Fruit fly (Drosophila melanogaster) whole organism, embryonic: ENCODE data around the gene AlkB.

Source experiments
- Aef1 ChIP-seq: fragments of 200-800 bp; sonication (Bioruptor generic); IDR thresholded peaks from 3 replicates; pipeline ENCODE4 v1.3.6; 2022; ENCODE audit warnings: missing biosample characterization, missing genetic modification characterization
- CG10267 ChIP-seq: fragments of 200-800 bp; sonication (Bioruptor generic); optimal IDR thresholded peaks from 2 replicates; lab custom pipeline; 2018; ENCODE audit warnings: missing biosample characterization, mild to moderate bottlenecking, missing genetic modification characterization, moderate library complexity
- CG11456 ChIP-seq: fragments of 200-800 bp; sonication (Bioruptor generic); IDR thresholded peaks from 3 replicates; pipeline ENCODE4 v1.3.6; 2022; ENCODE audit warnings: missing biosample characterization, missing genetic modification characterization
- CG1529 ChIP-seq: fragments of 200-800 bp; sonication (Bioruptor generic); optimal IDR thresholded peaks from 3 replicates; lab custom pipeline; 2018; ENCODE audit warnings: missing biosample characterization, missing genetic modification characterization
- CG17912 ChIP-seq: fragments of 200-800 bp; sonication (Bioruptor generic); optimal IDR thresholded peaks from 2 replicates; lab custom pipeline; 2018; ENCODE audit warnings: missing biosample characterization, mild to moderate bottlenecking, missing genetic modification characterization
- CG2120 ChIP-seq: fragments of 200-800 bp; sonication (Bioruptor generic); optimal IDR thresholded peaks from 3 replicates; lab custom pipeline; 2016; ENCODE audit warnings: missing biosample characterization, missing genetic modification characterization
- CG2712 ChIP-seq: fragments of 200-800 bp; optimal IDR thresholded peaks from 3 replicates; lab custom pipeline; 2019; ENCODE audit warnings: missing biosample characterization, mild to moderate bottlenecking, missing genetic modification characterization, moderate library complexity
- CG2889 ChIP-seq: fragments of 200-800 bp; sonication (Bioruptor generic); IDR thresholded peaks from 3 replicates; pipeline ENCODE4 v1.3.6; 2022; ENCODE audit warnings: missing biosample characterization, missing genetic modification characterization
- CG32532 ChIP-seq: fragments of 200-800 bp; sonication (Bioruptor generic); IDR thresholded peaks from 2 replicates; pipeline ENCODE4 v1.3.6; 2022; ENCODE audit warnings: missing biosample characterization, missing genetic modification characterization
- CG4707 ChIP-seq: fragments of 200-800 bp; sonication (Bioruptor generic); optimal IDR thresholded peaks from 2 replicates; lab custom pipeline; 2018; ENCODE audit warnings: missing biosample characterization, mild to moderate bottlenecking, missing genetic modification characterization, moderate library complexity
- CG4820 ChIP-seq: fragments of 200-800 bp; sonication (Bioruptor generic); optimal IDR thresholded peaks from 3 replicates; lab custom pipeline; 2016; ENCODE audit warnings: missing biosample characterization, missing genetic modification characterization
- CG6272 ChIP-seq: fragments of 200-800 bp; sonication (Bioruptor generic); IDR thresholded peaks from 2 replicates; pipeline ENCODE4 v1.3.6; 2022; ENCODE audit warnings: missing biosample characterization, missing genetic modification characterization
- CG7271 ChIP-seq: fragments of 200-800 bp; sonication (Bioruptor generic); optimal IDR thresholded peaks from 2 replicates; lab custom pipeline; 2018; ENCODE audit warnings: missing biosample characterization, mild to moderate bottlenecking, missing genetic modification characterization, moderate library complexity
- CG7372 ChIP-seq: fragments of 200-800 bp; sonication (Bioruptor generic); IDR thresholded peaks from 2 replicates; pipeline ENCODE4 v1.3.6; 2022; ENCODE audit warnings: missing biosample characterization, missing genetic modification characterization
- CG7745 ChIP-seq: fragments of 200-800 bp; sonication (Bioruptor generic); optimal IDR thresholded peaks from 2 replicates; lab custom pipeline; 2018; ENCODE audit warnings: missing biosample characterization, mild to moderate bottlenecking, missing genetic modification characterization, moderate library complexity
- CG8388 ChIP-seq: fragments of 200-800 bp; sonication (Bioruptor generic); optimal IDR thresholded peaks from 2 replicates; lab custom pipeline; 2019; ENCODE audit warnings: missing biosample characterization, mild to moderate bottlenecking, missing genetic modification characterization, moderate library complexity
- CoRest ChIP-seq: fragments of 200-800 bp; sonication (Bioruptor generic); optimal IDR thresholded peaks from 3 replicates; lab custom pipeline; 2018; ENCODE audit warnings: missing biosample characterization, mild to moderate bottlenecking, missing genetic modification characterization, moderate library complexity
- Dip2 ChIP-seq: fragments of 200-800 bp; sonication (Bioruptor generic); IDR thresholded peaks from 2 replicates; pipeline ENCODE4 v1.3.6; 2022; ENCODE audit warnings: missing biosample characterization, missing genetic modification characterization
- Dll ChIP-seq: fragments of 200-800 bp; sonication (Bioruptor generic); IDR thresholded peaks from 4 replicates; pipeline ENCODE4 v1.3.6; 2022; ENCODE audit warnings: missing biosample characterization, missing genetic modification characterization; ENCODE audit not compliant: partially characterized antibody
- Drgx ChIP-seq: fragments of 200-800 bp; sonication (Bioruptor generic); IDR thresholded peaks from 2 replicates; pipeline ENCODE4 v1.3.6; 2022; ENCODE audit warnings: missing biosample characterization, missing genetic modification characterization
- E2f2 ChIP-seq: fragments of 200-800 bp; sonication (Bioruptor generic); IDR thresholded peaks from 2 replicates; pipeline ENCODE4 v1.3.6; 2022; ENCODE audit warnings: missing biosample characterization, missing genetic modification characterization
- HLH4C ChIP-seq: fragments of 200-800 bp; sonication (Bioruptor generic); IDR thresholded peaks from 3 replicates; pipeline ENCODE4 v1.3.6; 2022; ENCODE audit warnings: missing biosample characterization, missing genetic modification characterization; ENCODE audit not compliant: partially characterized antibody
- HLHmδ ChIP-seq: fragments of 200-800 bp; sonication (Bioruptor generic); optimal IDR thresholded peaks from 2 replicates; lab custom pipeline; 2018; ENCODE audit warnings: missing biosample characterization, mild to moderate bottlenecking, missing genetic modification characterization, moderate library complexity
- Hsf ChIP-seq: fragments of 200-800 bp; sonication (Bioruptor generic); optimal IDR thresholded peaks from 3 replicates; lab custom pipeline; 2016; ENCODE audit warnings: missing biosample characterization, missing genetic modification characterization
- Kr ChIP-seq: fragments of 200-800 bp; sonication (Bioruptor generic); optimal IDR thresholded peaks from 2 replicates; lab custom pipeline; 2017; ENCODE audit warnings: missing biosample characterization, mild to moderate bottlenecking, missing genetic modification characterization
- Lim3 ChIP-seq: fragments of 200-800 bp; sonication (Bioruptor generic); IDR thresholded peaks from 2 replicates; pipeline ENCODE4 v1.3.6; 2022; ENCODE audit warnings: missing biosample characterization, missing genetic modification characterization
- Mad ChIP-seq: fragments of 200-800 bp; sonication (Bioruptor generic); optimal IDR thresholded peaks from 2 replicates; lab custom pipeline; 2016; ENCODE audit warnings: missing biosample characterization, missing genetic modification characterization
- NFAT ChIP-seq: fragments of 200-800 bp; sonication (Bioruptor generic); IDR thresholded peaks from 2 replicates; pipeline ENCODE4 v1.3.6; 2022; ENCODE audit warnings: missing biosample characterization, missing genetic modification characterization
- Nf-YB ChIP-seq: fragments of 200-800 bp; sonication (Bioruptor generic); optimal IDR thresholded peaks from 3 replicates; lab custom pipeline; 2019; ENCODE audit warnings: missing biosample characterization, mild to moderate bottlenecking, missing genetic modification characterization, moderate library complexity
- Nf-YC ChIP-seq: fragments of 200-800 bp; optimal IDR thresholded peaks from 3 replicates; lab custom pipeline; 2019; ENCODE audit warnings: missing biosample characterization, mild to moderate bottlenecking, missing genetic modification characterization, moderate library complexity
- NfI ChIP-seq: fragments of 200-800 bp; sonication (Bioruptor generic); optimal IDR thresholded peaks from 3 replicates; lab custom pipeline; 2018; ENCODE audit warnings: missing biosample characterization, mild to moderate bottlenecking, missing genetic modification characterization, moderate library complexity
- Sin3A ChIP-seq: fragments of >200 bp; optimal IDR thresholded peaks from 2 replicates; lab custom pipeline; 2018
- Trl ChIP-seq, 3 experiments: fragments of >200 bp in 2 of 3; fragments of 200-800 bp in 1 of 3; sonication (Bioruptor generic) in 1 of 3; optimal IDR thresholded peaks; 2 replicates in 1 of 3; 3 replicates in 2 of 3; lab custom pipeline; 2016 to 2017; ENCODE audit warnings: missing biosample characterization in 1 of 3, missing genetic modification characterization in 1 of 3
- YL-1 ChIP-seq: fragments of 200-800 bp; sonication (Bioruptor generic); optimal IDR thresholded peaks from 3 replicates; lab custom pipeline; 2017; ENCODE audit warnings: missing biosample characterization, mild to moderate bottlenecking, missing genetic modification characterization
- cato ChIP-seq: fragments of 200-800 bp; sonication (Bioruptor generic); optimal IDR thresholded peaks from 2 replicates; lab custom pipeline; 2016; ENCODE audit warnings: missing biosample characterization, missing genetic modification characterization, borderline replicate concordance
- fd64A ChIP-seq: fragments of 200-800 bp; sonication (Bioruptor generic); optimal IDR thresholded peaks from 3 replicates; lab custom pipeline; 2018; ENCODE audit warnings: missing biosample characterization, mild to moderate bottlenecking, missing genetic modification characterization
- hbn ChIP-seq: fragments of 200-800 bp; sonication (Bioruptor generic); IDR thresholded peaks from 2 replicates; pipeline ENCODE4 v1.3.6; 2022; ENCODE audit warnings: missing biosample characterization, missing genetic modification characterization; ENCODE audit not compliant: partially characterized antibody
- jigr1 ChIP-seq: fragments of 200-800 bp; sonication (Bioruptor generic); IDR thresholded peaks from 3 replicates; pipeline ENCODE4 v1.3.6; 2022; ENCODE audit warnings: missing biosample characterization, missing genetic modification characterization
- klu ChIP-seq: fragments of 200-800 bp; sonication (Bioruptor generic); IDR thresholded peaks from 2 replicates; pipeline ENCODE4 v1.3.6; 2022; ENCODE audit warnings: missing biosample characterization, missing genetic modification characterization
- lov ChIP-seq, 2 experiments: fragments of 200-800 bp in 1 of 2; fragments of >200 bp in 1 of 2; sonication (Bioruptor generic) in 1 of 2; IDR thresholded peaks in 1 of 2; optimal IDR thresholded peaks in 1 of 2; 2 replicates in 1 of 2; 3 replicates in 1 of 2; pipeline versions ENCODE4 v1.3.6 to Lab custom; 2017 to 2022; ENCODE audit warnings: missing biosample characterization in 1 of 2, missing genetic modification characterization in 1 of 2
- nerfin-2 ChIP-seq: fragments of 200-800 bp; sonication (Bioruptor generic); IDR thresholded peaks from 2 replicates; pipeline ENCODE4 v1.3.6; 2022; ENCODE audit warnings: missing biosample characterization, missing genetic modification characterization; ENCODE audit not compliant: partially characterized antibody
- nmo ChIP-seq: fragments of 200-800 bp; sonication (Bioruptor generic); optimal IDR thresholded peaks from 2 replicates; lab custom pipeline; 2018; ENCODE audit warnings: missing biosample characterization, mild to moderate bottlenecking, missing genetic modification characterization, moderate library complexity
- nom ChIP-seq: fragments of 200-800 bp; sonication (Bioruptor generic); optimal IDR thresholded peaks from 2 replicates; lab custom pipeline; 2017; ENCODE audit warnings: missing biosample characterization, missing genetic modification characterization, mild to moderate bottlenecking, moderate library complexity, missing genetic modification reagents
- pan ChIP-seq, 4 experiments: fragments of >200 bp in 3 of 4; fragments of 200-800 bp in 1 of 4; sonication (Bioruptor generic) in 1 of 4; optimal IDR thresholded peaks in 3 of 4; IDR thresholded peaks in 1 of 4; 2 replicates each; pipeline versions ENCODE4 v1.3.6 to Lab custom; 2017 to 2022; ENCODE audit warnings: missing biosample characterization in 2 of 4, missing genetic modification characterization in 2 of 4, mixed read lengths in 1 of 4
- salm ChIP-seq: fragments of 200-800 bp; sonication (Bioruptor generic); optimal IDR thresholded peaks from 2 replicates; lab custom pipeline; 2018; ENCODE audit warnings: missing biosample characterization, mild to moderate bottlenecking, missing genetic modification characterization
- sens-2 ChIP-seq: fragments of 200-800 bp; sonication (Bioruptor generic); IDR thresholded peaks from 2 replicates; pipeline ENCODE4 v1.3.6; 2022; ENCODE audit warnings: missing biosample characterization, missing genetic modification characterization
- sim ChIP-seq: fragments of 200-800 bp; sonication (Bioruptor generic); IDR thresholded peaks from 2 replicates; pipeline ENCODE4 v1.3.6; 2022; ENCODE audit warnings: missing biosample characterization, missing genetic modification characterization
- trem ChIP-seq: fragments of 200-800 bp; optimal IDR thresholded peaks from 3 replicates; lab custom pipeline; 2019; ENCODE audit warnings: missing biosample characterization, mild to moderate bottlenecking, missing genetic modification characterization, moderate library complexity
- tx ChIP-seq: fragments of 200-800 bp; sonication (Bioruptor generic); optimal IDR thresholded peaks from 2 replicates; lab custom pipeline; 2016; ENCODE audit warnings: missing biosample characterization, missing genetic modification characterization
- zen2 ChIP-seq: fragments of 200-800 bp; sonication (Bioruptor generic); IDR thresholded peaks from 3 replicates; pipeline ENCODE4 v1.3.6; 2022; ENCODE audit warnings: missing biosample characterization, missing genetic modification characterization; ENCODE audit not compliant: partially characterized antibody

AlkB gene

DNA sequence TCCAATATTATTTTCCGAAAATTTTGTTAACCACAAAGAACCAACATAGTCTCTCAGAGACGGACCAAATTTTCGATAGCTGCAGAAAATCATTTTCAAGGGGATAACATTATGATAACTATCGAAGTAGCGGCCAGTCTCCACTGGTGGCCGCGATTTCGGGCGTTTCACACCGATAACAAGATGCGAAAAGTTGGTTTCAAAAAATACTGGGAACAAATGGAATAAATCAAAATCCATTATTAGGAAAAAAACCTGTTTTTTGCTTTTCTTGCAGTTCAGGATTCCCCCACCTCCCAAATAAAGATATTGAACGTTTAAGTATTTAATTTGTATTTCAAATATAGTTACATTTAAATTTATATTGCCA, 27.9 kb upstream of the AlkB start, which contains the start of gene tay (continued):
- TF ChIP-seq E2f2 (GFP tag; lab: Robert Waterston, UW), result peak; percentile 32; the same call in 1 of the 2 replicates
- peak; percentile 19 for TF ChIP-seq CG10267 (tag; lab: Kevin White, UChicago)
- TF ChIP-seq tx (GFP tag; lab: Kevin White, UChicago), result no peak
- no peak for TF ChIP-seq CG2712 (tag; lab: Kevin White, UChicago)
- TF ChIP-seq Mad (GFP tag; lab: Kevin White, UChicago), result no peak
- no peak for TF ChIP-seq CoRest (tag; lab: Kevin White, UChicago)
- no peak for TF ChIP-seq CG7745
- TF ChIP-seq sens-2 (GFP tag; lab: Robert Waterston, UW), result no peak
- TF ChIP-seq Drgx (GFP tag; lab: Robert Waterston, UW), result no peak
- TF ChIP-seq CG7271, result no peak
- peak; percentile 74 for TF ChIP-seq HLH4C (GFP tag; lab: Robert Waterston, UW)
- peak; percentile 46 for TF ChIP-seq hbn
- no peak for TF ChIP-seq CG17912 (GFP tag; lab: Kevin White, UChicago)
- peak; percentile 9 for TF ChIP-seq CG2120 (GFP tag; lab: Kevin White, UChicago)
- TF ChIP-seq HLHmδ (GFP tag; lab: Kevin White, UChicago), result no peak
- TF ChIP-seq Aef1 (GFP tag; lab: Robert Waterston, UW), result no peak
- no peak for TF ChIP-seq CG4820 (GFP tag; lab: Kevin White, UChicago)
- TF ChIP-seq jigr1 (GFP tag; lab: Robert Waterston, UW), result no peak
- no peak for TF ChIP-seq nom (GFP tag; lab: Kevin White, UChicago)
- TF ChIP-seq CG8388 (GFP tag; lab: Kevin White, UChicago), result no peak
- no peak for TF ChIP-seq Dll (GFP tag; lab: Robert Waterston, UW)
- TF ChIP-seq Dip2, result no peak
- no peak for TF ChIP-seq fd64A
- peak; percentile 61; the same call in 1 of the 2 replicates for TF ChIP-seq nerfin-2 (GFP tag; lab: Robert Waterston, UW)
- TF ChIP-seq klu (GFP tag; lab: Robert Waterston, UW), result no peak
- TF ChIP-seq Hsf (GFP tag; lab: Kevin White, UChicago), result no peak
- no peak for TF ChIP-seq NfI (GFP tag; lab: Kevin White, UChicago)
- TF ChIP-seq CG1529 (GFP tag; lab: Kevin White, UChicago), result no peak
- no peak for TF ChIP-seq cato (GFP tag; lab: Kevin White, UChicago)
- TF ChIP-seq trem (tag; lab: Kevin White, UChicago), result peak; percentile 15
- TF ChIP-seq salm, result no peak
- no peak for TF ChIP-seq Sin3A (lab: Kevin White, UChicago)
- TF ChIP-seq zen2, result no peak; the same call in 2 of the 3 replicates
- peak; percentile 37; the same call in 1 of the 2 replicates for TF ChIP-seq CG32532 (GFP tag; lab: Robert Waterston, UW)
- no peak for TF ChIP-seq Nf-YB
- TF ChIP-seq CG11456 (GFP tag; lab: Robert Waterston, UW), result no peak
- TF ChIP-seq CG6272 (GFP tag; lab: Robert Waterston, UW), result no peak
- no peak for TF ChIP-seq Lim3 (GFP tag; lab: Robert Waterston, UW)
- no peak for TF ChIP-seq sim (GFP tag; lab: Robert Waterston, UW)
- TF ChIP-seq Trl (optimal IDR thresholded peaks at IDR 0.05; lab: Kevin White, UChicago), result no peak
- no peak for TF ChIP-seq Trl (GFP tag; optimal IDR thresholded peaks at IDR 0.05; lab: Kevin White, UChicago)
- peak; percentile 37 for TF ChIP-seq YL-1 (GFP tag; lab: Kevin White, UChicago)
- TF ChIP-seq Nf-YC, result no peak
- TF ChIP-seq NFAT (GFP tag; lab: Robert Waterston, UW), result no peak
- no peak for TF ChIP-seq pan (optimal IDR thresholded peaks at IDR 0.05; lab: Kevin White, UChicago)
- TF ChIP-seq pan (GFP tag; optimal IDR thresholded peaks at IDR 0.05 in 1 of 2, IDR thresholded peaks at IDR 0.05 in 1 of 2), result no peak
- no peak for TF ChIP-seq CG7372
- no peak for TF ChIP-seq CG4707
- TF ChIP-seq lov (optimal IDR thresholded peaks at IDR 0.05; lab: Kevin White, UChicago), result no peak
- no peak for TF ChIP-seq lov (GFP tag; IDR thresholded peaks at IDR 0.05; lab: Robert Waterston, UW)
- no peak for TF ChIP-seq CG2889
- TF ChIP-seq Kr (GFP tag; lab: Kevin White, UChicago), result no peak
- peak; percentile 39 for TF ChIP-seq nmo
